Worm (Caenorhabditis elegans): ENCODE data around the gene pstk-1.

pstk-1 gene

ce11 chrIII:12499245-12499644 is 32.8 kb downstream of the pstk-1 start, which contains the start of gene sql-1:
Gene sql-1, plus strand, starts transcription at chrIII:12499557.
- no peak for TF ChIP-seq unc-62 (GFP tag; optimal IDR thresholded peaks at IDR 0.05)

ce11 chrIII:12510505-12510904 is 44.1 kb downstream of the pstk-1 start:
- no peak for TF ChIP-seq unc-62 (GFP tag; optimal IDR thresholded peaks at IDR 0.05)

ce11 chrIII:12517674-12518073 is 51.3 kb downstream of the pstk-1 start:
- TF ChIP-seq unc-62 (GFP tag; optimal IDR thresholded peaks at IDR 0.05), result no peak
